Fruit fly (Drosophila melanogaster) whole organism, pupa: ENCODE data around the gene CG15882.

ENCODE experiments used
- CG12605 ChIP-seq: fragments of 200-800 bp; sonication (Bioruptor generic); IDR thresholded peaks from 2 replicates; pipeline ENCODE4 v1.3.6; 2022; ENCODE audit warnings: missing biosample characterization, missing genetic modification characterization
- CG14655 ChIP-seq: fragments of 200-800 bp; sonication (Bioruptor generic); optimal IDR thresholded peaks from 3 replicates; lab custom pipeline; 2017; ENCODE audit warnings: mild to moderate bottlenecking, missing biosample characterization, missing genetic modification reagents, missing genetic modification characterization
- CG17806 ChIP-seq: fragments of 200-800 bp; sonication (Bioruptor generic); optimal IDR thresholded peaks from 2 replicates; lab custom pipeline; 2018; ENCODE audit warnings: missing biosample characterization, mild to moderate bottlenecking, missing genetic modification characterization, moderate library complexity
- CG8159 ChIP-seq: fragments of 200-800 bp; sonication (Bioruptor generic); optimal IDR thresholded peaks from 3 replicates; lab custom pipeline; 2018; ENCODE audit warnings: missing biosample characterization, mild to moderate bottlenecking, missing genetic modification characterization, moderate library complexity
- CG9948 ChIP-seq: fragments of 200-800 bp; sonication (Bioruptor generic); optimal IDR thresholded peaks from 2 replicates; lab custom pipeline; 2018; ENCODE audit warnings: missing biosample characterization, mild to moderate bottlenecking, missing genetic modification characterization, moderate library complexity
- EcR ChIP-seq: fragments of 200-800 bp; sonication (Bioruptor generic); optimal IDR thresholded peaks from 3 replicates; lab custom pipeline; 2019; ENCODE audit warnings: missing biosample characterization, missing genetic modification characterization, mild to moderate bottlenecking, moderate library complexity, missing genetic modification reagents
- Ets98B ChIP-seq: fragments of 200-800 bp; sonication (Bioruptor generic); IDR thresholded peaks from 2 replicates; pipeline ENCODE4 v1.3.6; 2022; ENCODE audit warnings: missing biosample characterization, missing genetic modification characterization
- Pif1B ChIP-seq: fragments of 200-800 bp; sonication (Bioruptor generic); optimal IDR thresholded peaks from 3 replicates; lab custom pipeline; 2016; ENCODE audit warnings: missing biosample characterization, missing genetic modification characterization
- gl ChIP-seq: fragments of 200-800 bp; sonication (Bioruptor generic); optimal IDR thresholded peaks from 2 replicates; lab custom pipeline; 2018; ENCODE audit warnings: missing biosample characterization, mild to moderate bottlenecking, missing genetic modification characterization
- rn ChIP-seq: fragments of 200-800 bp; sonication (Bioruptor generic); IDR thresholded peaks from 2 replicates; pipeline ENCODE4 v1.3.6; 2022; ENCODE audit warnings: missing biosample characterization, missing genetic modification characterization

- TF ChIP-seq EcR (GFP tag; lab: Kevin White, UChicago) (no peak), gl (tag; lab: Kevin White, UChicago) (no peak), CG8159 (tag; lab: Kevin White, UChicago) (peak; percentile 13), CG14655 (GFP tag; lab: Kevin White, UChicago) (peak; percentile 41), Pif1B (no peak), rn (GFP tag; lab: Robert Waterston, UW) (no peak), Ets98B (no peak), CG17806 (tag; lab: Kevin White, UChicago) (peak; percentile 31), CG12605 (GFP tag; lab: Robert Waterston, UW) (no peak), CG9948 (tag; lab: Kevin White, UChicago) (no peak)
Observed at dm6 chrX:19120367-19120766, 3.8 kb downstream of the CG15882 start.
